Worm (Caenorhabditis elegans) whole organism, mixed stage, embryonic: ENCODE results near the gene K08H2.4.

Experiments used
- M03D4.4 ChIP-seq: sonication (generic microtip); optimal IDR thresholded peaks from 2 replicates; lab custom pipeline; 2017; ENCODE audit warnings: mild to moderate bottlenecking, missing genetic modification characterization, missing compliant biosample characterization
- ceh-43 ChIP-seq: fragments of 200-800 bp; sonication (Bioruptor generic); optimal IDR thresholded peaks from 2 replicates; lab custom pipeline; 2018; ENCODE audit warnings: mild to moderate bottlenecking, missing genetic modification characterization, moderate library complexity, missing compliant biosample characterization
- lsy-2 ChIP-seq: fragments of 150-350 bp; optimal IDR thresholded peaks from 2 replicates; lab custom pipeline; 2014; ENCODE audit warnings: missing biosample characterization, missing genetic modification characterization
- nhr-2 ChIP-seq: fragments of 150-350 bp; optimal IDR thresholded peaks from 2 replicates; lab custom pipeline; 2014; ENCODE audit warnings: missing biosample characterization, missing genetic modification characterization
- nhr-237 ChIP-seq: fragments of 150-350 bp; optimal IDR thresholded peaks from 2 replicates; lab custom pipeline; 2014; ENCODE audit warnings: missing biosample characterization, missing genetic modification characterization
- nhr-76 ChIP-seq: sonication (generic microtip); optimal IDR thresholded peaks from 2 replicates; lab custom pipeline; 2017; ENCODE audit warnings: missing biosample characterization, missing genetic modification characterization
- snpc-4 ChIP-seq: fragments of 150-350 bp; optimal IDR thresholded peaks from 2 replicates; lab custom pipeline; 2014; ENCODE audit warnings: missing biosample characterization, missing genetic modification characterization
- sptf-1 ChIP-seq: sonication (generic microtip); optimal IDR thresholded peaks from 2 replicates; lab custom pipeline; 2017; ENCODE audit warnings: mild to moderate bottlenecking, missing genetic modification characterization, moderate library complexity, missing compliant biosample characterization
- unc-120 ChIP-seq: sonication (generic microtip); optimal IDR thresholded peaks from 2 replicates; lab custom pipeline; 2017; ENCODE audit warnings: missing genetic modification characterization, missing compliant biosample characterization; ENCODE audit not compliant: poor library complexity, severe bottlenecking
- unc-39 ChIP-seq: fragments of 150-350 bp; optimal IDR thresholded peaks from 2 replicates; lab custom pipeline; 2014; ENCODE audit warnings: missing biosample characterization, missing genetic modification characterization
- unc-62 ChIP-seq: fragments of 150-350 bp; optimal IDR thresholded peaks from 2 replicates; lab custom pipeline; 2014; ENCODE audit warnings: missing biosample characterization, missing genetic modification reagents, missing genetic modification characterization
- ztf-11 ChIP-seq: fragments of 150-350 bp; optimal IDR thresholded peaks from 2 replicates; lab custom pipeline; 2014; ENCODE audit warnings: missing biosample characterization, missing genetic modification characterization

DNA sequence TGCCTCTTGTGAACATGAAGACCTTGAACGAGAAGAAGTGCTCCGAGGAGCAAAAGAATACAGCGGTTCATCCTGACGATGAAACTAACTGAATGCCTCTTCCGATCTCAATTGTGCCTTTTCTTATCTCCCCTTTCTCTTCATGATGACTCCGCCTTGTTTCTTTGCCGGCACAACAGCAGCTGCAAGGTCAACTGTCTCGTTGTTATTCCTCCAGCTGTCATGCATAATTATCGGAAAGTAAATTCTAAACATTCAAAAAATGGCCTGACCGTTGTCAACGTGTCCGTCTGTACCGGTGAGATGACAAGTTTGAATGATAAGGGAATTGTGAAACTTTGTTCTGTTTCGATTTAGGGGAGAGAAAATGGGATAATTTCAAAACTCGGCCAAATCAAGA, 16.9 kb upstream of the K08H2.4 start, which contains the start of gene asp-4:
- TF ChIP-seq unc-120 (tag; lab: Kevin White, UChicago) (no peak), lsy-2 (tag; lab: Kevin White, UChicago) (no peak), nhr-237 (no peak), nhr-2 (tag; lab: Kevin White, UChicago) (peak; percentile 14), ztf-11 (tag; lab: Kevin White, UChicago) (no peak), nhr-76 (tag; lab: Kevin White, UChicago) (no peak), unc-62 (GFP tag; lab: Kevin White, UChicago) (no peak), ceh-43 (GFP tag; lab: Kevin White, UChicago) (no peak), M03D4.4 (tag; lab: Kevin White, UChicago) (no peak), unc-39 (tag; lab: Kevin White, UChicago) (no peak), snpc-4 (tag; lab: Kevin White, UChicago) (no peak), sptf-1 (tag; lab: Kevin White, UChicago) (no peak)
